Fruit fly (Drosophila melanogaster): ENCODE measurements around the gene CG31861.

dm6 chr2L:12163941-12164340 is 2.4 kb downstream of the CG31861 start, which contains the start of gene ZnT33D:
- no peak for TF ChIP-seq CTCF (optimal IDR thresholded peaks at IDR 0.05)
- TF ChIP-seq CG8478 (optimal IDR thresholded peaks at IDR 0.05) = no peak
